Worm (Caenorhabditis elegans) whole organism, late embryonic: Measurements from ENCODE around the gene hda-10.
"Not testable (repeated sequence)": the region's sequence is repeated elsewhere in the genome, so short reads cannot be mapped to it uniquely, and the experiment has no call there.

Experiments used
- K02D7.2 ChIP-seq: sonication (generic microtip); optimal IDR thresholded peaks from 2 replicates; lab custom pipeline; 2017; ENCODE audit warnings: mild to moderate bottlenecking, missing genetic modification characterization, missing compliant biosample characterization
- T23F11.4 ChIP-seq: fragments of 200-800 bp; sonication (Bioruptor generic); optimal IDR thresholded peaks from 2 replicates; lab custom pipeline; 2018; ENCODE audit warnings: mild to moderate bottlenecking, missing genetic modification characterization, missing compliant biosample characterization
- ceh-22 ChIP-seq: sonication (generic microtip); optimal IDR thresholded peaks from 2 replicates; lab custom pipeline; 2017; ENCODE audit warnings: missing biosample characterization, missing genetic modification characterization
- pha-4 ChIP-seq: fragments of 150-350 bp; optimal IDR thresholded peaks from 2 replicates; lab custom pipeline; 2018; ENCODE audit warnings: missing biosample characterization, missing genetic modification reagents, missing genetic modification characterization

DNA sequence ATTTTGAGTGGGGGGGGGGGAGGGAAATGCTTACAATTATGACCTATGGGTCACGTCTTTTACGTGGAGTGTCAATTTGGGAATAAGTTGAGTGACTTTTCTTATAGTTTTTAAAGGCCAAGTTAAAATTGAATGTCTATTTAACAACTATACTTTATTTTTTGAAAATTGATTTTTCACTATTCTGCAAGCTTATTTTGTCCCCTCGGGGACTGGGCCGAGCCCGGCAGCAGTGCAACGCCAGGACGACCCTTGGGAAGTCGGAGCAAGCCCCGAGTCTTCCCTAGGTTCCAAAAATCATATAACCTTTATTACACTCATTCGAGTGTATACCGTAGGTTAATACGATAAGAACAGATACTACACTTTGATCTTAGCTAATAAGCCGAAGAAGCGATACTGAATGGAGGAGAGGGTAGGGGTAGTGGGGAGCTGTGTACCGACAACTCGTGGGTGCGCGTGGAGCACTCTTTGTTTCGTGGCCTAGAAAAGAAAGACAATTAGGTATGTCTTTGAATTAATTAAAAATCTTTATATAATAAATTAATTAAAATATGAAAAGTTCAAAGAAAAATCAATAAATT lies 46.7 kb upstream of the hda-10 start, which contains the start of gene ins-37:
- not testable (repeated sequence) for TF ChIP-seq ceh-22; T23F11.4 (GFP tag; lab: Kevin White, UChicago); pha-4 (tag; lab: Kevin White, UChicago); K02D7.2 (tag; lab: Kevin White, UChicago)
